Fruit fly (Drosophila melanogaster) whole organism, larva: Measurements from ENCODE around the gene Sptr.

ENCODE experiments used
- noc ChIP-seq: fragments of 200-800 bp; sonication (Bioruptor generic); optimal IDR thresholded peaks from 3 replicates; lab custom pipeline; 2019; ENCODE audit warnings: missing biosample characterization, mild to moderate bottlenecking, missing genetic modification characterization, moderate library complexity

Sptr gene

dm6 chrX:8452163-8452562 lies 12.1 kb downstream of the Sptr start:
- no peak for TF ChIP-seq noc (tag; lab: Kevin White, UChicago)

- TF ChIP-seq noc (tag; lab: Kevin White, UChicago): peak; percentile 30
These were observed 13.9 kb downstream of the Sptr start for dm6 chrX:8450214-8450904.

DNA sequence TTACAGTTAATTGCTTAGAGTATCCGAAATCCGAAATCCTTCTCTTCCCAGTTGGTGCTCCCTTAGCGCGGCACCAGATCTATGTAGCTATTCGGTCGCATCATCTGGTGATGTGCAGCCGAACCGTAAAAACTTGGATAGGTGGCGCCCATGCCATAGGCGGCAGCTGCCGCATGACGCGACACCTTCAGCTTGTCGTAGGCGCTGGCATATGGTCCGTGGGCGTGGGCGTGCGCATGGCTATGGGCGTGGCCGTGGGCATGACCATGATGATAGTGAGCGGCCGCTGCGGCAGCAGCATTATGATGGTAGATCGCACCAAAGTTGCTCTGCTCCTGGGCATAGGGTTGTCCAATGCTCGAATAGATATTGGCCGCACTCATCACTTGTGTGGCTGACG lies 16.1 kb downstream of the Sptr start:
- no peak for TF ChIP-seq noc (tag; lab: Kevin White, UChicago)

dm6 chrX:8447166-8447565 lies 17.1 kb downstream of the Sptr start:
- no peak for TF ChIP-seq noc (tag; lab: Kevin White, UChicago)

- TF ChIP-seq noc (tag; lab: Kevin White, UChicago): no peak
These were observed 19.2 kb downstream of the Sptr start for dm6 chrX:8444883-8445572.

DNA sequence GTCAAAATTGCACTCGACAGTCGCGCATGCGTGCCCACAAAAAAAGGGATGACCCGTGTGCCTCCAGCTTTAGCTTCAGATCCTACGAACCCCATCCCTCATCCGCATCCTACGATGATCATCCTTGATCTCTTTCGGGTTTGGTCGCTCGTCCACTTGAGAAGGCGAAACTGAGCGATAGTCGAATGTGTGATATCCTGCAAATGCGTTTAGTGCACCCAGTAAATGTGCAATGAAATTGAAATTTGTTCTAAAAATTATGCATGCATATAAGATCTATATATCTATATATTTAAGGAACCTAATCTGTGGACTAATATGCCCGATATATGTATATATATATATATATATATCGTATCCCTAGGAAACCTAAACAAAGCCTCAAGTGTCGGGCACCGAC lies 20.0 kb downstream of the Sptr start:
- TF ChIP-seq noc (tag; lab: Kevin White, UChicago): no peak

- TF ChIP-seq noc (tag; lab: Kevin White, UChicago): no peak
These were observed 21.3 kb downstream of the Sptr start for dm6 chrX:8442912-8443311.

dm6 chrX:8442161-8442560 lies 22.1 kb downstream of the Sptr start, which contains the start of gene CG12123:
TSS of gene CG12123 (minus strand) at chrX:8442348.
- TF ChIP-seq noc (tag; lab: Kevin White, UChicago): no peak

DNA sequence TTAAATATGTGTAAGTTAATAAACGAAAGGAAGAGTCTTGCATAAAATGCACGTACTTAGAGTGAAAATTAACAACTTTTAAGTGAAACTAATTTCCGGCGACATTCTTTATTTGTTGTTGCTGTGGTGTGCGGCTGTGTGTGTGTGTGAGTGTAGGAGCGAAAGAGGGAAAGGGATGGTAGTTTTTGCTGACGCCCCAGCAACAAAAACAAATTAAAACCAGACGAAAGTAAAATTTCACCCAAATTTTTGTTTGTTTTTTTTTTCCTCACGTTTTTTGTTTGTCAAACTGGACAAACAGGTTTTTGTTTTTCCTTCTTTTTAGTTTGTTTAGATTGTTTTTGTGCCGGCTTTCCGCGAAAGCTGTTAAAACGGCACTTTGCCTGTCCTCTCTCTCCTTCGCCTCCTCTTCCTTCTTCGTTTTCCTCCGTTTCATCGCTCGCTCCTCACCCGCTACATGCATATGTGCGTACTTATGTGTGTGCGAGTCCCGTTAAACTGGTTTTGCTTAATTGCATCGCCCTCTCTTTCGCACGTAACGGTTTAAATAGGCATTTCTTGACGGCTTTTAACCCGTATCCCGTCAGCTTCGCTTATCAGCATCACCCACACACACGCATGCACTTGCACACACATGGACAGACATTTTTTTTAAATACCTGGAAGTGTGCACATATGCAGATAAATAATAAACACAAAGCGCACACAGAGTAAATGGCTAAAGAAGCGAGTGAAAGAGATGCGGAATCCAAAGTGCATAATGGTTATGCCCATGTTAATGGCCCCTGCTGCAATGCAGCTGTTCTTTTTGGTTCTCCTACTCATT lies 26.7 kb downstream of the Sptr start, which contains the start of gene Miga:
Miga (minus strand) TSS at position 536 of the 826 bp plus-strand sequence.
- TF ChIP-seq noc (tag; lab: Kevin White, UChicago): no peak

DNA sequence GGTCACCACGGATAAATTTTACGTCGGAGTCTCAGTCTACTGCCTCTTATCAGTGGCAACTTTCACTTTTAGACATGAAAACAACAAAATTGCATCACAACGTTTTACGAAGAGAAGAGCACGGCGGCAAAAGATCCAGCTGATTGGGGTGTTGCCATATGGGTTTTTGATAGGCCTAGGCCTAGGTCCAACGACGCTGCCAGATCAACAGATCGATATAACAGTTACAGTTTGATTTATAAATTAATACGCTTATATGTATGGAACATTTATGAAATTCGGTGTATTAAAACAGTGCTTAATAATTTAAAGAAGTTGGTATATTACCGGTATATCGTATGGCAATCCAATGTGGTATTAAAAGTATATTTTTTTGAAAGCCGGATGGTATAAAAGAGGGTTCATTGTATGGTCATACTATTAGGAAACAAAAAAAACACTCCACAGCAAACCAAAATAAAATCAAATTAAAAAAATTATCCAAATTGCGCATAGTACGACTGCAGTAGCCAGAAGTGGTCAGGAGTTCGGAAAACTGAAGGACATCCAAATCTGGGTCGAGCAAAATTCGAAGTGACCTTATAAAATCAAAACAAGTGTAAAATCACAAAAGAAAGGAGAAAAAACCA lies 27.5 kb downstream of the Sptr start, which contains the start of gene CG1440:
CG1440 (plus strand) TSS at position 402 of the 629 bp plus-strand sequence.
- no peak for TF ChIP-seq noc (tag; lab: Kevin White, UChicago)

DNA sequence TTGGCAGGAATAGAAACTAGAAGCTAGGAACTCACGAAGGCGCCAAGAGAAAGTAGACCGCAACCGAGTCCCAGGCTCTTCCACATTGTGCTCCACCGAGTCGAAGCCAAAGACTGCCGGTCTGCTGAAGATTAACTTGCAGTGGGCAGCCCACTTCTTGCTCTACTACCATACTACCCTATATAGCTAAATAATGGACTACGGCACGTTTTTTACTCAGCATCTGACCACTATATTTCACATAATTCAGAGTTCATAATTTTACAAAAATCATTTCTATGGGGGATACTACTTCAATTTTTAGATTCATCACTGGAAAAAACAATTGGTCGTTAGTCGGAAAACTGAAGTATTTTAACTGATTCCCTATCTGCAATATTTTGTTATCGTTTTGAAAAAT lies 30.5 kb downstream of the Sptr start, which contains the start of gene CG32712:
CG32712 (minus strand) TSS at position 101 of the 400 bp plus-strand sequence.
- no peak for TF ChIP-seq noc (tag; lab: Kevin White, UChicago)

DNA sequence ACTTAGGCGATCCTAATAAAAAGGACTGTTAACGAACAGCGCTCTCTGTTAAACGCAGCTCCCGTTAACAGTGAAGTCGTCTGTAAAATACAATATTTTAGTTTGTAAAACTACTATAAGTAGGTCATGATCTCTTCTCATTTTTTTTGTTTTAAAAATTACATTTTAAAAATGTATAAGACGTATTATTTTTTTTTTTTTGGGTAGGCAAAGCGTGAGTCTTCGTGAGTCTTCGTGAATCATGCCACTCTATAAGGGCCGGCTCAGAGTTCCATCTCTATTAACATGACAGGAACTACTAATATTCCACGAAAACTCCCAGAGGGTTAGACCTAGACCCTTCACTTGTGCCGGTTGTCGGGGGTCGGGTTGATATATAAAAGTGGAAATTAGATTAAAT lies 41.6 kb downstream of the Sptr start:
- no peak for TF ChIP-seq noc (tag; lab: Kevin White, UChicago)

DNA sequence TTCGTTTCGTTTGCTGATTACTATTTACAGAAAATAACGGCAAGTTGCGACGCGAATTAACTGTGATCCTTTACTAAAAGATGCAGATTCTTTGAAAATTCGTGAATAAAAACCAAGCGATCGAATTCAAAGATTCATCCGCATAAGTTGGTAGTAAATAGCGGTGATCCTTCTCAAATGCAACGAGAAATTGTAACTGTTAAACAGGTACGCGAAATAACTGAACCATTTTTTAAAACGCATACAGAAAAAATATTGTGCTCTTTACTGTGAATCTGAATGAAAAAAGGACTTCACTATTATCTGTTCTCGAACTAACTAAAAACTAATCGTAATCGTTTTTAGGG lies 42.8 kb downstream of the Sptr start:
- TF ChIP-seq noc (tag; lab: Kevin White, UChicago): no peak

- TF ChIP-seq noc (tag; lab: Kevin White, UChicago): no peak
These were observed 43.3 kb downstream of the Sptr start for dm6 chrX:8420772-8421448.

DNA sequence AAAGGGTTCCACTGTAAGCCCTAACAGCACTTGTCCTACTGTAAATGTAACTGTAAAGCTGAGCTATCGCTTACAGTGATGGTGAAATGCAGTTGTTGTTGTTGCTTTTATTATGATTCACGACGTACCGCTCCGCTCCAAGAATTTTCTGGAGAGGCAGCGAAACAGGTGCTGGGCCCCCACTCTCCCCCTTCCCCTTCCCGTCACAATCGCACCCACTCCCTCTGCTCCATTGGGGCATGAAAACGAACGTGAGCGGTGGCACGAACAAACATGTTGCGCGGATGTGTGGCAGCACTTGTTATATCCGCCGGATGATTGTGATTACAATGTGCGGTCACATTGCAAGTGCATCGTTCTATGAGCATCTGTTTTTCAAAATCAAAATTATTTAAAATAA lies 44.7 kb downstream of the Sptr start:
- no peak for TF ChIP-seq noc (tag; lab: Kevin White, UChicago)
